Worm (Caenorhabditis elegans) whole organism, L4/young adult: ENCODE measurements around the gene ZK688.9.

Experiments used
- W03F9.2 ChIP-seq: fragments of 150-350 bp; optimal IDR thresholded peaks from 2 replicates; lab custom pipeline; 2014; ENCODE audit warnings: missing biosample characterization, missing genetic modification characterization
- dao-5 ChIP-seq: sonication (generic microtip); optimal IDR thresholded peaks from 2 replicates; lab custom pipeline; 2016; ENCODE audit warnings: missing genotype, missing genetic modification characterization, moderate library complexity, missing compliant biosample characterization

DNA sequence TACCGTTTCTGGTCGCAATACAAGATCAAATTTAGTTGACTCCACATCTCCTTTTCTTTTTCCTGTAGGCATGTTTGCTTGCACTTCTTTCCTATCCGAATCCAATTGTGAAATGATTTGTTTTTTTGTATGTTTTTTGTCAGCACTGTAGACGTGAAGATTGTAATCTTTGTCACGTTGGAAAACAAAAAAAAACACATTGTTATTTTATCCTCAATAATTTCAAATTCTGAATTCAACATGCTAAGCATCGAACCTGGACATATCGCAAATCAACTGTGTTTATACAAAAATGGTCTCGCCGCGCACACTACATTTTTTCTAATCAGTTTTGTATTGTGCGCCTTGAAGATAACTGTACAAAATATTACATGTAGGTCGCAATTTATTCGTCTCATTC is 30.7 kb upstream of the ZK688.9 start, which contains the start of gene ZK688.12:
- TF ChIP-seq dao-5 (tag; lab: Kevin White, UChicago) = no peak
- no peak for TF ChIP-seq W03F9.2 (tag; lab: Kevin White, UChicago)
